Worm (Caenorhabditis elegans): Measurements from ENCODE around the gene ostf-4.

ostf-4 gene

DNA sequence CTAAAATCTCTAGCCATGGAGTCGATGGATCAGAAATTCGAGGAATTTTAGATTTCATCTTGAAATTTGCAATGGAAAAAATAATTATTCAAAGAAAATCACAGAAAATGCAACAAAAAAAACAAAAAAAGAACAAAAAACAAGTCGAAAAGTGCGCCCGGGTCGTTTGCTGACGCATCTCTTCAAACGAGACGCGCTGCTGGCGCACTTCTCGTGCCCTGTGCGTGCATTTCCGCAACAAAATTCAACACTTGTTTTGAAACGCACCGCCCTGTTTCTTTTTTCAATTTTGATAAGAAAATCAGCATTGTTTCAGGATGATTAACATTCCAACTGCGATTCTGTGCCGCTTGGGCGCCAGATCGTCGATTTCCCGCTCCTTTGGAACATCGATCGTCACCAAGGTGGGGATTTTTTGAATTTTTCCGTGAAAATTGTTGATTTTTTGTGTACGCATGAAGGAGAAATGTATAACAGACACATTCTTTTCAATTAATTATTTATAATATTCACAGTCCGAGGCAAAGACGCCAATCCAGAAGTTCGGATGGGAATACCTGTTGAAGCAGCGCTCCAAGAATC is 15.7 kb upstream of the ostf-4 start, which contains the start of the genes jmjd-4 and mev-1 (continued):
- TF ChIP-seq ceh-79 (tag; optimal IDR thresholded peaks at IDR 0.05): peak; percentile 52
- TF ChIP-seq lin-35 (GFP tag; optimal IDR thresholded peaks at IDR 0.05): peak in 1 of 3 experiments; percentile 87
- no peak for TF ChIP-seq die-1 (tag; optimal IDR thresholded peaks at IDR 0.05)
- TF ChIP-seq lir-1 (GFP tag; conservative IDR thresholded peaks at IDR 0.05): peak; percentile 63; the same call in 1 of the 2 replicates
- TF ChIP-seq sptf-2 (GFP tag; optimal IDR thresholded peaks at IDR 0.05): no peak
- TF ChIP-seq C17E4.6 (GFP tag; IDR thresholded peaks at IDR 0.05): peak; percentile 64; the same call in 1 of the 2 replicates
- no peak for TF ChIP-seq B0261.1 (tag; optimal IDR thresholded peaks at IDR 0.05)
- no peak for TF ChIP-seq nfya-1 (tag; optimal IDR thresholded peaks at IDR 0.05; ENCODE audit: borderline replicate concordance, insufficient read depth)
- peak; percentile 51 for TF ChIP-seq ZK185.1 (tag; optimal IDR thresholded peaks at IDR 0.05; ENCODE audit: poor library complexity, severe bottlenecking)
- no peak for TF ChIP-seq Y67H2A.10 (GFP tag; conservative IDR thresholded peaks at IDR 0.05)
- peak; percentile 85 for TF ChIP-seq ztf-26 (tag; optimal IDR thresholded peaks at IDR 0.05)
- no peak for TF ChIP-seq ztf-6 (GFP tag; IDR thresholded peaks at IDR 0.05)
- peak; percentile 48 for TF ChIP-seq F22D6.2 (tag; optimal IDR thresholded peaks at IDR 0.05)
- no peak for TF ChIP-seq nhr-179 (tag; optimal IDR thresholded peaks at IDR 0.05)
- TF ChIP-seq mxl-1 (tag; optimal IDR thresholded peaks at IDR 0.05): no peak
- no peak for TF ChIP-seq lag-1 (GFP tag; IDR thresholded peaks at IDR 0.05)
- peak; percentile 76 for TF ChIP-seq F33H1.4 (GFP tag; IDR thresholded peaks at IDR 0.05)
- no peak for TF ChIP-seq aptf-3 (GFP tag; IDR thresholded peaks at IDR 0.05)
- TF ChIP-seq F37B4.10 (GFP tag; IDR thresholded peaks at IDR 0.05): 0 out of 2 replicates have a peak, but pooled peaks have one; percentile 8
- TF ChIP-seq unc-130 (GFP tag; optimal IDR thresholded peaks at IDR 0.05): no peak
- no peak for TF ChIP-seq hlh-26 (GFP tag; conservative IDR thresholded peaks at IDR 0.05)
- no peak for TF ChIP-seq sea-2 (GFP tag; IDR thresholded peaks at IDR 0.05)
- no peak for TF ChIP-seq snpc-1.3 (tag; optimal IDR thresholded peaks at IDR 0.05; ENCODE audit: insufficient read depth)
- peak; percentile 91 for TF ChIP-seq Y53G8AR.9 (GFP tag; conservative IDR thresholded peaks at IDR 0.05)
- peak; percentile 58 to 75 for TF ChIP-seq let-607 (tag; optimal IDR thresholded peaks at IDR 0.05)
- TF ChIP-seq repo-1 (tag; optimal IDR thresholded peaks at IDR 0.05): peak; percentile 77
- no peak for TF ChIP-seq mel-28 (tag; optimal IDR thresholded peaks at IDR 0.05; ENCODE audit: borderline replicate concordance)
- peak; percentile 82 for TF ChIP-seq tlf-1 (GFP tag; optimal IDR thresholded peaks at IDR 0.05)
- peak; percentile 58 for TF ChIP-seq ztf-22 (GFP tag; optimal IDR thresholded peaks at IDR 0.05)
- no peak for TF ChIP-seq F49E8.2 (tag; optimal IDR thresholded peaks at IDR 0.05; ENCODE audit: insufficient read depth)
- TF ChIP-seq attf-5 (GFP tag; optimal IDR thresholded peaks at IDR 0.05): peak; percentile 92
- TF ChIP-seq F10E7.11 (tag; optimal IDR thresholded peaks at IDR 0.05): no peak
- no peak for TF ChIP-seq Y95B8A.8 (GFP tag; IDR thresholded peaks at IDR 0.05)
- TF ChIP-seq ztf-18 (tag; optimal IDR thresholded peaks at IDR 0.05): peak; percentile 98
- TF ChIP-seq madf-8 (GFP tag; conservative IDR thresholded peaks at IDR 0.05): peak; percentile 77
- TF ChIP-seq ceh-58 (GFP tag; IDR thresholded peaks at IDR 0.05): no peak
- peak; percentile 58 for TF ChIP-seq F23B12.7 (tag; optimal IDR thresholded peaks at IDR 0.05; ENCODE audit: insufficient read depth)
- no peak for TF ChIP-seq rpc-1 (optimal IDR thresholded peaks at IDR 0.05)
- TF ChIP-seq rpc-1 (tag; optimal IDR thresholded peaks at IDR 0.05): no peak
- TF ChIP-seq mes-4 (tag; optimal IDR thresholded peaks at IDR 0.05): no peak
- TF ChIP-seq mcd-1 (GFP tag; IDR thresholded peaks at IDR 0.05): peak; percentile 94
- no peak for TF ChIP-seq Y53F4B.3 (GFP tag; IDR thresholded peaks at IDR 0.05)
- no peak for TF ChIP-seq nhr-90 (tag; optimal IDR thresholded peaks at IDR 0.05)
- TF ChIP-seq K12H6.12 (tag; optimal IDR thresholded peaks at IDR 0.05): peak; percentile 55
- TF ChIP-seq him-1 (tag; optimal IDR thresholded peaks at IDR 0.05): no peak
- TF ChIP-seq egl-18 (GFP tag; IDR thresholded peaks at IDR 0.05): no peak
- TF ChIP-seq hrde-1 (tag; optimal IDR thresholded peaks at IDR 0.05; ENCODE audit: borderline replicate concordance): no peak
- no peak for TF ChIP-seq cebp-2 (GFP tag; IDR thresholded peaks at IDR 0.05)

All from whole organism, young adult.